Worm (Caenorhabditis elegans) whole organism, mixed stage, embryonic: ENCODE measurements around the gene D2023.1.

Experiments used
- lin-13 ChIP-seq: fragments of 150-350 bp; optimal IDR thresholded peaks from 2 replicates; lab custom pipeline; 2014; ENCODE audit warnings: missing biosample characterization, missing genetic modification characterization
- lsy-2 ChIP-seq: fragments of 150-350 bp; optimal IDR thresholded peaks from 2 replicates; lab custom pipeline; 2014; ENCODE audit warnings: missing biosample characterization, missing genetic modification characterization
- mls-2 ChIP-seq: sonication (generic microtip); optimal IDR thresholded peaks from 2 replicates; lab custom pipeline; 2016; ENCODE audit warnings: mild to moderate bottlenecking, missing genetic modification characterization, moderate library complexity, missing compliant biosample characterization
- unc-62 ChIP-seq: fragments of 150-350 bp; optimal IDR thresholded peaks from 2 replicates; lab custom pipeline; 2014; ENCODE audit warnings: missing biosample characterization, missing genetic modification reagents, missing genetic modification characterization

- no peak for TF ChIP-seq lsy-2 (tag; lab: Kevin White, UChicago)
- TF ChIP-seq mls-2: no peak
- TF ChIP-seq unc-62 (GFP tag; lab: Kevin White, UChicago): no peak
- TF ChIP-seq lin-13 (tag; lab: Kevin White, UChicago): no peak
Observed at ce11 chrV:11829282-11829681, 39.9 kb downstream of the D2023.1 start, which contains the start of gene col-158.
